In the genomic region with DNA sequence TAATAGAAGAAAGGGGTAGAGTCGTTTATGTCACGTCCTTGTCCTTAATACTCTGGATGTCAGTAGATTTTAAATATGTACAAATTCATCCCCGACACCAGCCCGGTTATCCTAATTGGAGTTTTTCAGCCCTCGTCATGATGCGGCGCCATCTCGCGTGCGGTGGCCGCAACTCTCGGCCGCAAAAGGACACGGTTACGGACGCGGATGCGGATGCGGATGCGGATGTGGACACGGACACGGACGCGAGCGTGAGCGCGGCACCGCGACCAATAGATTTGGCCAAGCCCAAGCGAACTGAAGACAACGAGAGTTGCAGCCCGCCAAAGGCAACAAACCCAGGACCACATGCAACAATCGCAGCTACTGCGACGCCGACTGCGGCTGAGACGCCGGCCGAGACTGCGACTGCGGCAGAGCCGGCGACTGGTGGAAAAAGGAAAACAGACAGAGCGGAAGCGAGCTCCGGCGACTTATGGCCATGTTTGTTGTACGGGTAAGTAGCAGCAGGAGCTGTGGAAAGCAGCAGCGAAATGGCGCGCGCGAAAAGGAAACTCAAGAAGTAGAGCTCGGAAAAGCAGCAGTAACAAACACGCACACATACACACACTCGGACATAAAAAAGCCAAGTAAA, we compare ENCODE assay signal across 2 fruit fly cellular contexts.
A peak's percentile ranks its signal among the peaks of the same experiment; 100 is the strongest.
TF ChIP-seq lines count a peak whose summit lies in the region.

A gene (plus strand): TSS at position 138 of the 634 bp plus-strand sequence.

- TF ChIP-seq CTCF in S2 (optimal IDR thresholded peaks at IDR 0.05; lab: Kevin White, UChicago) = peak; percentile 76 to 78
- TF ChIP-seq CTCF in whole organism, embryonic (GFP tag; optimal IDR thresholded peaks at IDR 0.05; lab: Kevin White, UChicago) = peak; percentile 80

TF ChIP-seq in whole organism, embryonic, 481 proteins besides CTCF, POLR2A, EP300 and RAD21:
- TF ChIP-seq CG14965 (GFP tag; optimal IDR thresholded peaks at IDR 0.05; lab: Kevin White, UChicago; ENCODE audit: borderline replicate concordance) (peak; percentile 87), dan (GFP tag; IDR thresholded peaks at IDR 0.05; lab: Robert Waterston, UW) (0 out of 2 replicates have a peak, but pooled peaks have one; percentile 28), Hr39 (optimal IDR thresholded peaks at IDR 0.05; lab: Kevin White, UChicago) (peak; percentile 98), Ets65A (GFP tag; lab: Kevin White, UChicago) (peak; percentile 57), nmo (GFP tag; optimal IDR thresholded peaks at IDR 0.05; lab: Kevin White, UChicago) (no peak), CG11456 (GFP tag; IDR thresholded peaks at IDR 0.05; lab: Robert Waterston, UW) (0 out of 3 replicates have a peak, but pooled peaks have one; percentile 44), lov (optimal IDR thresholded peaks at IDR 0.05; lab: Kevin White, UChicago) (no peak), lov (GFP tag; IDR thresholded peaks at IDR 0.05; lab: Robert Waterston, UW) (0 out of 3 replicates have a peak, but pooled peaks have one; percentile 46), CG11085 (GFP tag; IDR thresholded peaks at IDR 0.05; lab: Robert Waterston, UW) (0 out of 2 replicates have a peak, but pooled peaks have one; percentile 7), cato (GFP tag; optimal IDR thresholded peaks at IDR 0.05; lab: Kevin White, UChicago; ENCODE audit: borderline replicate concordance) (no peak), CG13775 (GFP tag; optimal IDR thresholded peaks at IDR 0.05; lab: Kevin White, UChicago) (peak; percentile 91)
